Fruit fly (Drosophila melanogaster): ENCODE results near the gene CG32407.
A peak's percentile ranks its signal among the peaks of the same experiment; 100 is the strongest.

The CG32407 gene

DNA sequence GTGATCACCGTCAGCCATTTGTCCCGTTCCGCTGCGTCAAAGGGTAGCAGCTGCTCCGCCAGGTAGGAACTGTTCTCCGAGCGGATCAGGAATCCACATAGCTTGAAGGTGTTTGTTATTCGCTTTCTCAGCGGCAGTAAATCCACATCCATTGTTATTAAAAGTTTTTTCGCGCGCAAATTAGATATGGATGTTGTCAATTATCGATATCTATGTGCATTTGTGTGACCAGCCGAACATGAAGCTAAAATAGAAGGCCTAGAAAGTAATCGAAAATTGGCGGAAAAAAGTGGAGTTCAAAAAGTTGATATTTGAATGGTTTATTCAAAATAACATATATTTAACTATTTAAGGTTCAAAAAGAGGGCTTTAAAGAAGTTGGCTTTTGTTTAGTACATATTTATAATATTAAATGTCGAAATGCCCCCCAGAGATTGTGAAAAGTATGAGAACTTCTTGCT lies 24.6 kb upstream of the CG32407 start, which contains the start of the genes PolE2 and CG5592 (continued):
- TF ChIP-seq org-1 (GFP tag; optimal IDR thresholded peaks at IDR 0.05) (no peak), psq (GFP tag; optimal IDR thresholded peaks at IDR 0.05) (no peak), otp (GFP tag; IDR thresholded peaks at IDR 0.05) (no peak), CG14710 (tag; optimal IDR thresholded peaks at IDR 0.05) (peak; percentile 14), CHES-1-like (GFP tag; optimal IDR thresholded peaks at IDR 0.05) (no peak), CG2129 (GFP tag; IDR thresholded peaks at IDR 0.05; ENCODE audit: partially characterized antibody) (no peak), B-H2 (GFP tag; optimal IDR thresholded peaks at IDR 0.05) (no peak), phol (tag; optimal IDR thresholded peaks at IDR 0.05) (peak; percentile 20), CG6791 (GFP tag; IDR thresholded peaks at IDR 0.05; ENCODE audit: partially characterized antibody) (0 out of 3 replicates have a peak, but pooled peaks have one; percentile 28)

DNA sequence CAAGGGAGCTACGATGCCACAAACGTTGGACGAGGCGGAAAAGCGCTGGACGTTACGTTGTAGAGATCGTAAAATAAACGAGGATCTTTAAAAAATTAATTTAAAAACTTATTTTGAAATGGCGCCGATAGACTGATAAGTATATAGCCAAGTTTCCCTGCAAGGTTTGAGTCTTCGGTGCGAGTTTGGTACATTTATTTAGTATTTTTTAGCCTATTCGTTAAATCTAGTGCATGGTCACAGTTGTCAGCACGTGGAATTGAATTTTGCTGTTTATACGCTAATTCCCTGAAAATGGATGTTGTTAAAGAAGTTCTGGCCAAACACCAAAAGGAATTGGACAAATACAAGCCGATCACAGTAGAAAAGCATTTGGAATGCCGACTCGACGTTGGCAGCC lies 22.6 kb upstream of the CG32407 start, which contains the start of gene CG32409:
Gene CG32409 (plus strand): TSS at position 224 of the 400 bp plus-strand sequence.
- TF ChIP-seq CG10147 (GFP tag; optimal IDR thresholded peaks at IDR 0.05), result no peak
- peak; percentile 55 for TF ChIP-seq HmgZ (tag; optimal IDR thresholded peaks at IDR 0.05)
- peak; percentile 68 for TF ChIP-seq pita (GFP tag; optimal IDR thresholded peaks at IDR 0.05)
- TF ChIP-seq CG15514 (GFP tag; optimal IDR thresholded peaks at IDR 0.05), result peak; percentile 62
- no peak for TF ChIP-seq Tbp (GFP tag; optimal IDR thresholded peaks at IDR 0.05)
- 0 out of 2 replicates have a peak, but pooled peaks have one; percentile 7 for TF ChIP-seq ssp (GFP tag; IDR thresholded peaks at IDR 0.05)
- peak; percentile 74 for TF ChIP-seq Sry-δ (GFP tag; optimal IDR thresholded peaks at IDR 0.05)
- TF ChIP-seq CG14667 (GFP tag; IDR thresholded peaks at IDR 0.05), result no peak
- no peak for TF ChIP-seq Bdp1 (GFP tag; optimal IDR thresholded peaks at IDR 0.05)
- no peak for TF ChIP-seq Sry-β (GFP tag; optimal IDR thresholded peaks at IDR 0.05)
- TF ChIP-seq CG11093 (GFP tag; IDR thresholded peaks at IDR 0.05), result no peak
- TF ChIP-seq CG8290 (GFP tag; optimal IDR thresholded peaks at IDR 0.05), result no peak
- TF ChIP-seq CG8290 (tag; optimal IDR thresholded peaks at IDR 0.05), result no peak
- TF ChIP-seq unc-4 (GFP tag; IDR thresholded peaks at IDR 0.05; ENCODE audit: partially characterized antibody), result 0 out of 2 replicates have a peak, but pooled peaks have one; percentile 18
- no peak for TF ChIP-seq Usf (GFP tag; optimal IDR thresholded peaks at IDR 0.05)
- peak; percentile 75 for TF ChIP-seq phol (tag; optimal IDR thresholded peaks at IDR 0.05)
- TF ChIP-seq chif (GFP tag; optimal IDR thresholded peaks at IDR 0.05), result peak in 1 of 2 experiments; percentile 14
- no peak for TF ChIP-seq CG1233 (GFP tag; optimal IDR thresholded peaks at IDR 0.05)
- TF ChIP-seq Dip3 (GFP tag; optimal IDR thresholded peaks at IDR 0.05), result no peak
- TF ChIP-seq MBD-R2 (GFP tag; IDR thresholded peaks at IDR 0.05), result peak; percentile 70
- TF ChIP-seq CG9797 (GFP tag; optimal IDR thresholded peaks at IDR 0.05), result peak; percentile 80
- peak; percentile 39; the same call in 1 of the 2 replicates for TF ChIP-seq amos (GFP tag; IDR thresholded peaks at IDR 0.05; ENCODE audit: partially characterized antibody)
- TF ChIP-seq CTCF (GFP tag; optimal IDR thresholded peaks at IDR 0.05), result peak; percentile 6
- TF ChIP-seq Mad (GFP tag; optimal IDR thresholded peaks at IDR 0.05), result peak; percentile 25
- no peak for TF ChIP-seq NfI (GFP tag; optimal IDR thresholded peaks at IDR 0.05)
- no peak for TF ChIP-seq ATbp (GFP tag; optimal IDR thresholded peaks at IDR 0.05)
- TF ChIP-seq crol (GFP tag; IDR thresholded peaks at IDR 0.05), result no peak
- peak; percentile 66 for TF ChIP-seq Ets97D (GFP tag; optimal IDR thresholded peaks at IDR 0.05)
- peak; percentile 71 for TF ChIP-seq Sin3A (optimal IDR thresholded peaks at IDR 0.05)
- TF ChIP-seq Scr (GFP tag; IDR thresholded peaks at IDR 0.05; ENCODE audit: partially characterized antibody), result 0 out of 2 replicates have a peak, but pooled peaks have one; percentile 17
- TF ChIP-seq CG12659 (GFP tag; optimal IDR thresholded peaks at IDR 0.05), result no peak
- no peak for TF ChIP-seq ac (GFP tag; optimal IDR thresholded peaks at IDR 0.05)
- TF ChIP-seq dan (GFP tag; IDR thresholded peaks at IDR 0.05), result no peak
- TF ChIP-seq ato (GFP tag; IDR thresholded peaks at IDR 0.05; ENCODE audit: partially characterized antibody), result peak; percentile 31; the same call in 1 of the 2 replicates
- TF ChIP-seq Lpt (GFP tag; optimal IDR thresholded peaks at IDR 0.05), result no peak
- no peak for TF ChIP-seq CG10979 (tag; optimal IDR thresholded peaks at IDR 0.05)
- TF ChIP-seq emc (GFP tag; optimal IDR thresholded peaks at IDR 0.05), result no peak
- TF ChIP-seq maf-S (GFP tag; optimal IDR thresholded peaks at IDR 0.05), result no peak
- TF ChIP-seq Bteb2 (GFP tag; optimal IDR thresholded peaks at IDR 0.05), result no peak
- peak; percentile 53 for TF ChIP-seq stwl (tag; optimal IDR thresholded peaks at IDR 0.05)
- peak; percentile 58; the same call in 1 of the 2 replicates for TF ChIP-seq CG3847 (GFP tag; IDR thresholded peaks at IDR 0.05)
- peak; percentile 27 for TF ChIP-seq CG17829 (tag; optimal IDR thresholded peaks at IDR 0.05)

Data from whole organism, embryonic.